Fruit fly (Drosophila melanogaster): ENCODE data around the gene ome.
A peak's percentile ranks its signal among the peaks of the same experiment; 100 is the strongest.

Gene ome

DNA sequence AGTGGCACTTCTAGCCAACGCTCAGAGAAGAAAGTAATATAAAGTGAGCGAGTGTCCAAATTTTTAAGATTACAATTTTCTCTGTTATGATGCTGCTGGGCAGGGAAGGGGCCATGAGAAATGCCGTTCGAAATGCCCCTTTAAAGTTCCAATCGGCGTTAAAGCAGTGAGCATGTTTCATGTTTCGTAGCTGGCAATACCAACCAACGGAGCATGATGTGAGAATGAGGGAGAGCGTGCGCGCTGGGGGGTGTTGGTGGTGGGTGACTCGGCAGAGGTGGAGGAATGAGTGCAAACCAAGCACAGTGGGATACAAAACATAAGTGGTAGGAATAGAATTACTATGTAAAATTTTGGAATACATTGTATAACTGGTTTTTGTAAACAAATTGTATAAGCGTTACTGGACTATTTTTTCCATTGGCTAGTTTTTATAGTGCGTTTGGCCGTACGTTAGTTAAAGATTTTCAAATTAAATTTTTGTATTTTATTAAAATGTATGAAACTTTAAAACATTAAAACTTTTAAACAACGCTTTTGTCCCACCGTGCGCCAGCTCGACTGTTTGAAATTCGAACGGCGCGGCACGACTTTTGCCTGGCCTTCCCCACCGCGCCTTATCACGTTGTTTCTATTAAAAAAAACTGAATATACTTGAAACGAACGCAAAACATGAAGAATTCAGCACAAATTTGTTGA is 86.6 kb downstream of the ome start (continued):
- TF ChIP-seq CG12299 (tag; optimal IDR thresholded peaks at IDR 0.05): peak; percentile 100
- peak; percentile 96; the same call in 1 of the 2 replicates for TF ChIP-seq dan (GFP tag; IDR thresholded peaks at IDR 0.05)
- peak; percentile 99 for TF ChIP-seq ci (GFP tag; IDR thresholded peaks at IDR 0.05)
- peak; percentile 100 for TF ChIP-seq CG18619 (GFP tag; optimal IDR thresholded peaks at IDR 0.05)
- peak; percentile 99 for TF ChIP-seq Atf-2 (GFP tag; optimal IDR thresholded peaks at IDR 0.05)
- peak; percentile 99 for TF ChIP-seq CG14441 (GFP tag; IDR thresholded peaks at IDR 0.05)
- peak; percentile 99 for TF ChIP-seq fu2 (GFP tag; optimal IDR thresholded peaks at IDR 0.05)
- TF ChIP-seq CG9215 (GFP tag; IDR thresholded peaks at IDR 0.05): peak; percentile 99
- TF ChIP-seq CG6854 (GFP tag; optimal IDR thresholded peaks at IDR 0.05): peak; percentile 100
- TF ChIP-seq CG11456 (GFP tag; IDR thresholded peaks at IDR 0.05): peak; percentile 99
- peak; percentile 100 for TF ChIP-seq run (tag; optimal IDR thresholded peaks at IDR 0.05)
- TF ChIP-seq gce (GFP tag; IDR thresholded peaks at IDR 0.05): peak; percentile 99
- peak; percentile 98 for TF ChIP-seq ERR (GFP tag; optimal IDR thresholded peaks at IDR 0.05)
- TF ChIP-seq grn (GFP tag; optimal IDR thresholded peaks at IDR 0.05): peak; percentile 96
- TF ChIP-seq D19A (tag; optimal IDR thresholded peaks at IDR 0.05): peak; percentile 98
- peak; percentile 99 to 100 for TF ChIP-seq bsh (GFP tag; optimal IDR thresholded peaks at IDR 0.05)
- TF ChIP-seq CG5245 (GFP tag; optimal IDR thresholded peaks at IDR 0.05): peak; percentile 99
- TF ChIP-seq CG31365 (tag; optimal IDR thresholded peaks at IDR 0.05): peak; percentile 93
- peak; percentile 99 for TF ChIP-seq CG12071 (GFP tag; optimal IDR thresholded peaks at IDR 0.05)
- TF ChIP-seq C15 (GFP tag; IDR thresholded peaks at IDR 0.05): peak; percentile 99
- TF ChIP-seq Taf1 (GFP tag; IDR thresholded peaks at IDR 0.05): peak; percentile 100
- peak; percentile 99 for TF ChIP-seq mam (GFP tag; optimal IDR thresholded peaks at IDR 0.05)
- TF ChIP-seq Atf6 (GFP tag; IDR thresholded peaks at IDR 0.05): peak; percentile 100
- TF ChIP-seq Mrtf (GFP tag; IDR thresholded peaks at IDR 0.05): peak; percentile 99
- TF ChIP-seq dysf (GFP tag; IDR thresholded peaks at IDR 0.05): peak; percentile 100
- peak; percentile 100 for TF ChIP-seq CG12104 (GFP tag; optimal IDR thresholded peaks at IDR 0.05)
- peak; percentile 100 for TF ChIP-seq fd3F (GFP tag; optimal IDR thresholded peaks at IDR 0.05)
- TF ChIP-seq abd-A (tag; optimal IDR thresholded peaks at IDR 0.05): peak; percentile 97
- TF ChIP-seq grau (tag; optimal IDR thresholded peaks at IDR 0.05): peak; percentile 100
- peak; percentile 99 for TF ChIP-seq CG14710 (tag; optimal IDR thresholded peaks at IDR 0.05)
- TF ChIP-seq Dp (GFP tag; optimal IDR thresholded peaks at IDR 0.05): peak; percentile 60
- peak; percentile 100 for TF ChIP-seq CG10209 (GFP tag; optimal IDR thresholded peaks at IDR 0.05)
- peak; percentile 98 for TF ChIP-seq MTF-1 (GFP tag; optimal IDR thresholded peaks at IDR 0.05; ENCODE audit: borderline replicate concordance)
- TF ChIP-seq Sry-β (GFP tag; optimal IDR thresholded peaks at IDR 0.05): peak; percentile 77
- peak; percentile 100 for TF ChIP-seq Hsf (GFP tag; optimal IDR thresholded peaks at IDR 0.05)
- TF ChIP-seq CG9876 (GFP tag; optimal IDR thresholded peaks at IDR 0.05): peak; percentile 98
- TF ChIP-seq Hmx (GFP tag; optimal IDR thresholded peaks at IDR 0.05): peak; percentile 98
- peak; percentile 99 for TF ChIP-seq CG31224 (GFP tag; IDR thresholded peaks at IDR 0.05)
- no peak for TF ChIP-seq br (optimal IDR thresholded peaks at IDR 0.05)
- TF ChIP-seq pfk (GFP tag; optimal IDR thresholded peaks at IDR 0.05): peak; percentile 83
- TF ChIP-seq pnt (GFP tag; optimal IDR thresholded peaks at IDR 0.05): peak; percentile 98
- TF ChIP-seq CG12659 (GFP tag; optimal IDR thresholded peaks at IDR 0.05): peak; percentile 100
- peak; percentile 99 for TF ChIP-seq CG1602 (GFP tag; optimal IDR thresholded peaks at IDR 0.05)
- peak; percentile 99 for TF ChIP-seq B-H1 (GFP tag; IDR thresholded peaks at IDR 0.05)
- peak; percentile 99 for TF ChIP-seq CG7357 (GFP tag; IDR thresholded peaks at IDR 0.05)
- peak; percentile 100 for TF ChIP-seq danr (GFP tag; IDR thresholded peaks at IDR 0.05)
- TF ChIP-seq Abd-B (GFP tag; optimal IDR thresholded peaks at IDR 0.05): peak; percentile 100
- TF ChIP-seq CG2202 (tag; optimal IDR thresholded peaks at IDR 0.05): peak; percentile 99
- peak; percentile 100 for TF ChIP-seq CG4404 (GFP tag; IDR thresholded peaks at IDR 0.05)
- peak; percentile 99 for TF ChIP-seq Spps (tag; optimal IDR thresholded peaks at IDR 0.05)
- TF ChIP-seq slbo (GFP tag; IDR thresholded peaks at IDR 0.05): peak; percentile 100

All from whole organism, embryonic.